Worm (Caenorhabditis elegans) whole organism, young adult: ENCODE results near the gene dvc-1.

Experiments
- B0336.3 ChIP-seq: fragments of 200-800 bp; sonication (Bioruptor generic); IDR thresholded peaks from 2 replicates; pipeline ENCODE4 v1.3.6; 2022; ENCODE audit warnings: missing genetic modification characterization, missing compliant biosample characterization
- C06A6.2 ChIP-seq: fragments of 200-800 bp; sonication (Bioruptor generic); conservative IDR thresholded peaks from 2 replicates; pipeline ENCODE4 v1.3.6; 2022; ENCODE audit warnings: missing genetic modification characterization, missing compliant biosample characterization
- F33H1.4 ChIP-seq: fragments of 200-800 bp; sonication (Bioruptor generic); IDR thresholded peaks from 2 replicates; pipeline ENCODE4 v1.3.6; 2022; ENCODE audit warnings: missing genetic modification reagents, missing genetic modification characterization, missing compliant biosample characterization
- F39B2.1 ChIP-seq: fragments of 200-800 bp; sonication (Bioruptor generic); IDR thresholded peaks from 2 replicates; pipeline ENCODE4 v1.3.6; 2022; ENCODE audit warnings: missing genetic modification reagents, missing genetic modification characterization, missing compliant biosample characterization
- F49E8.2 ChIP-seq: sonication (generic microtip); optimal IDR thresholded peaks from 3 replicates; lab custom pipeline; 2017; ENCODE audit warnings: missing genetic modification characterization, mild to moderate bottlenecking, missing compliant biosample characterization, antibody characterized with exemption, moderate library complexity; ENCODE audit not compliant: insufficient read depth
- F52B5.7 ChIP-seq: sonication (generic microtip); optimal IDR thresholded peaks from 2 replicates; lab custom pipeline; 2016; ENCODE audit warnings: mild to moderate bottlenecking, missing genetic modification characterization, missing compliant biosample characterization
- F57C9.4 ChIP-seq: sonication (generic microtip); optimal IDR thresholded peaks from 2 replicates; lab custom pipeline; 2017; ENCODE audit warnings: mild to moderate bottlenecking, missing genetic modification characterization, missing compliant biosample characterization
- Y53F4B.3 ChIP-seq: fragments of 200-800 bp; sonication (Bioruptor generic); IDR thresholded peaks from 2 replicates; pipeline ENCODE4 v1.3.6; 2022; ENCODE audit warnings: missing genetic modification reagents, missing genetic modification characterization, missing compliant biosample characterization
- Y67H2A.10 ChIP-seq: fragments of 200-800 bp; sonication (Bioruptor generic); conservative IDR thresholded peaks from 2 replicates; pipeline ENCODE4 v1.3.6; 2022; ENCODE audit warnings: missing genetic modification reagents, missing genetic modification characterization, missing compliant biosample characterization
- Y79H2A.3 ChIP-seq: fragments of 200-800 bp; sonication (Bioruptor generic); conservative IDR thresholded peaks from 2 replicates; pipeline ENCODE4 v1.3.6; 2022; ENCODE audit warnings: missing genetic modification reagents, missing genetic modification characterization, missing compliant biosample characterization
- akir-1 ChIP-seq: fragments of 200-800 bp; sonication (Bioruptor generic); optimal IDR thresholded peaks from 2 replicates; lab custom pipeline; 2018; ENCODE audit warnings: mild to moderate bottlenecking, missing genetic modification characterization, moderate library complexity, missing compliant biosample characterization
- ama-1 ChIP-seq, 3 experiments: fragments of 150-350 bp in 1 of 3; sonication (generic microtip) in 2 of 3; optimal IDR thresholded peaks; 2 replicates each; lab custom pipeline; 2014 to 2018; ENCODE audit warnings: missing biosample characterization in 2 of 3, missing genetic modification characterization in 2 of 3, missing genetic modification reagents in 2 of 3
- athp-1 ChIP-seq: sonication (generic microtip); optimal IDR thresholded peaks from 2 replicates; lab custom pipeline; 2017; ENCODE audit warnings: mild to moderate bottlenecking, missing genetic modification characterization, missing compliant biosample characterization
- attf-3 ChIP-seq: fragments of 200-800 bp; sonication (Bioruptor generic); conservative IDR thresholded peaks from 2 replicates; pipeline ENCODE4 v1.3.6; 2022; ENCODE audit warnings: missing genetic modification reagents, missing genetic modification characterization, missing compliant biosample characterization
- attf-6 ChIP-seq: fragments of 200-800 bp; sonication (Bioruptor generic); IDR thresholded peaks from 2 replicates; pipeline ENCODE4 v1.3.6; 2022; ENCODE audit warnings: missing genetic modification reagents, missing genetic modification characterization, missing compliant biosample characterization
- cebp-1 ChIP-seq, 2 experiments: fragments of 200-800 bp in 1 of 2; sonication (Bioruptor generic) in 1 of 2; sonication (generic microtip) in 1 of 2; IDR thresholded peaks in 1 of 2; optimal IDR thresholded peaks in 1 of 2; 2 replicates each; pipeline versions ENCODE4 v1.3.6 to Lab custom; 2017 to 2022; ENCODE audit warnings: missing compliant biosample characterization in 2 of 2, missing genetic modification characterization in 2 of 2, mild to moderate bottlenecking in 1 of 2, missing genetic modification reagents in 1 of 2, moderate library complexity in 1 of 2
- ceh-100 ChIP-seq: fragments of 200-800 bp; sonication (Bioruptor generic); IDR thresholded peaks from 2 replicates; pipeline ENCODE4 v1.3.6; 2022; ENCODE audit warnings: missing genetic modification reagents, missing genetic modification characterization, missing compliant biosample characterization
- ceh-58 ChIP-seq: fragments of 200-800 bp; sonication (Bioruptor generic); IDR thresholded peaks from 2 replicates; pipeline ENCODE4 v1.3.6; 2022; ENCODE audit warnings: missing genetic modification characterization, missing compliant biosample characterization
- ceh-79 ChIP-seq: sonication (generic microtip); optimal IDR thresholded peaks from 2 replicates; lab custom pipeline; 2017; ENCODE audit warnings: mild to moderate bottlenecking, missing genetic modification characterization, missing compliant biosample characterization
- die-1 ChIP-seq: sonication (generic microtip); optimal IDR thresholded peaks from 2 replicates; lab custom pipeline; 2016; ENCODE audit warnings: missing genotype, mild to moderate bottlenecking, missing genetic modification characterization, missing compliant biosample characterization
- dox-1 ChIP-seq: fragments of 200-800 bp; sonication (Bioruptor generic); IDR thresholded peaks from 2 replicates; pipeline ENCODE4 v1.3.6; 2022; ENCODE audit warnings: missing genetic modification reagents, missing genetic modification characterization, missing compliant biosample characterization
- efl-1 ChIP-seq: fragments of 150-350 bp; optimal IDR thresholded peaks from 2 replicates; lab custom pipeline; 2014; ENCODE audit warnings: missing biosample characterization, missing genetic modification reagents, missing genetic modification characterization
- gei-17 ChIP-seq: fragments of 200-800 bp; sonication (Bioruptor generic); optimal IDR thresholded peaks from 2 replicates; lab custom pipeline; 2018; ENCODE audit warnings: mild to moderate bottlenecking, missing genetic modification characterization, missing compliant biosample characterization
- him-1 ChIP-seq: sonication (generic microtip); optimal IDR thresholded peaks from 2 replicates; lab custom pipeline; 2016; ENCODE audit warnings: missing genotype, missing genetic modification reagents, missing genetic modification characterization, missing compliant biosample characterization
- hmg-1.2 ChIP-seq: fragments of 200-800 bp; sonication (Bioruptor generic); IDR thresholded peaks from 2 replicates; pipeline ENCODE4 v1.3.6; 2022; ENCODE audit warnings: missing genetic modification reagents, missing genetic modification characterization, missing compliant biosample characterization
- let-607 ChIP-seq, 2 experiments: fragments of 200-800 bp in 1 of 2; sonication (Bioruptor generic) in 1 of 2; sonication (generic microtip) in 1 of 2; optimal IDR thresholded peaks; 2 replicates each; lab custom pipeline; 2016 to 2018; ENCODE audit warnings: mild to moderate bottlenecking in 2 of 2, missing compliant biosample characterization in 2 of 2, missing genetic modification characterization in 2 of 2, moderate library complexity in 2 of 2, missing genotype in 1 of 2
- lin-26 ChIP-seq: fragments of 200-800 bp; sonication (Bioruptor generic); IDR thresholded peaks from 2 replicates; pipeline ENCODE4 v1.3.6; 2022; ENCODE audit warnings: missing genetic modification reagents, missing genetic modification characterization, missing compliant biosample characterization
- lin-54 ChIP-seq: fragments of 200-800 bp; sonication (Bioruptor generic); optimal IDR thresholded peaks from 2 replicates; lab custom pipeline; 2018; ENCODE audit warnings: mild to moderate bottlenecking, missing genetic modification characterization, missing compliant biosample characterization
- lsy-27 ChIP-seq: sonication (generic microtip); optimal IDR thresholded peaks from 2 replicates; lab custom pipeline; 2017; ENCODE audit warnings: missing genetic modification characterization, mild to moderate bottlenecking, missing compliant biosample characterization, antibody characterized with exemption, missing genotype, borderline replicate concordance; ENCODE audit not compliant: insufficient read depth
- madf-3 ChIP-seq: fragments of 200-800 bp; sonication (Bioruptor generic); IDR thresholded peaks from 2 replicates; pipeline ENCODE4 v1.3.6; 2022; ENCODE audit warnings: missing genetic modification reagents, missing genetic modification characterization, missing compliant biosample characterization
- mes-4 ChIP-seq: sonication (generic microtip); optimal IDR thresholded peaks from 2 replicates; lab custom pipeline; 2016; ENCODE audit warnings: missing genotype, missing genetic modification characterization, missing compliant biosample characterization
- nfya-1 ChIP-seq: sonication (generic microtip); optimal IDR thresholded peaks from 2 replicates; lab custom pipeline; 2017; ENCODE audit warnings: antibody characterized with exemption, missing compliant biosample characterization, missing genetic modification characterization, borderline replicate concordance; ENCODE audit not compliant: insufficient read depth
- nfya-2 ChIP-seq: fragments of 200-800 bp; sonication (Bioruptor generic); IDR thresholded peaks from 2 replicates; pipeline ENCODE4 v1.3.6; 2022; ENCODE audit warnings: missing genetic modification reagents, missing genetic modification characterization, missing compliant biosample characterization
- nfyb-1 ChIP-seq: fragments of 200-800 bp; sonication (Bioruptor generic); IDR thresholded peaks from 2 replicates; pipeline ENCODE4 v1.3.6; 2022; ENCODE audit warnings: missing genetic modification reagents, missing genetic modification characterization, missing compliant biosample characterization
- nhr-27 ChIP-seq: fragments of 200-800 bp; sonication (Bioruptor generic); optimal IDR thresholded peaks from 2 replicates; lab custom pipeline; 2018; ENCODE audit warnings: mild to moderate bottlenecking, missing genetic modification characterization, moderate library complexity, missing compliant biosample characterization
- nhr-80 ChIP-seq: sonication (generic microtip); optimal IDR thresholded peaks from 2 replicates; lab custom pipeline; 2016; ENCODE audit warnings: missing genetic modification characterization, missing compliant biosample characterization
- pha-4 ChIP-seq: fragments of 150-350 bp; sonication (generic microtip); optimal IDR thresholded peaks from 2 replicates; lab custom pipeline; 2014; ENCODE audit warnings: missing biosample characterization, missing genetic modification reagents, missing genetic modification characterization
- rcor-1 ChIP-seq: fragments of 200-800 bp; sonication (Bioruptor generic); IDR thresholded peaks from 2 replicates; pipeline ENCODE4 v1.3.6; 2022; ENCODE audit warnings: missing genetic modification reagents, missing genetic modification characterization, missing compliant biosample characterization
- repo-1 ChIP-seq: sonication (generic microtip); optimal IDR thresholded peaks from 2 replicates; lab custom pipeline; 2017; ENCODE audit warnings: mild to moderate bottlenecking, missing genetic modification characterization, missing compliant biosample characterization
- sea-2 ChIP-seq: fragments of 200-800 bp; sonication (Bioruptor generic); IDR thresholded peaks from 2 replicates; pipeline ENCODE4 v1.3.6; 2022; ENCODE audit warnings: missing genetic modification characterization, missing compliant biosample characterization
- snpc-3.4 ChIP-seq: sonication (generic microtip); optimal IDR thresholded peaks from 2 replicates; lab custom pipeline; 2017; ENCODE audit warnings: missing genetic modification characterization, mild to moderate bottlenecking, missing compliant biosample characterization, antibody characterized with exemption, moderate library complexity, missing genotype, missing genetic modification reagents
- tbp1 ChIP-seq: fragments of 200-800 bp; sonication (Bioruptor generic); optimal IDR thresholded peaks from 2 replicates; lab custom pipeline; 2018; ENCODE audit warnings: mild to moderate bottlenecking, missing genetic modification characterization, missing compliant biosample characterization
- unc-62 ChIP-seq: fragments of 150-350 bp; optimal IDR thresholded peaks from 2 replicates; lab custom pipeline; 2014; ENCODE audit warnings: missing biosample characterization, missing genetic modification reagents, missing genetic modification characterization

dvc-1 gene

DNA sequence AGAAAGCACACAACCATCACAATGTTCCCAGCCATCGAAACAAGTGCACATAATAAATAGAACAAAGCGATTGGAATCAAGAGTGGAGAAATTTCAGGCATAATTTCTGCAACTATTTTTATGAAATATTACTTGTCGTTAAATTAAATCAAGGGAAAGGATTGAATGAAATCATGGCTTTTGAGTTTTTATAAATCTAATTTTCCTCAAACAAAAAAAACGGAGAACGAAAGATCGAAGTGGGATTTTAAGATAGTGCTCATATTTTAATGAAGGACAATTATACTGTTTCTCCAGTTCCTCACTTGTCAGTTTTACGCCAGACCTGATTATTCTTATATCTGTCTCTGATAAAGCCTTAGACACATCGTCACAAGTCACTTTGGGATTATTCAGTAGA is 13.3 kb upstream of the dvc-1 start, which contains the start of gene srsx-33:
srsx-33 (minus strand) TSS at position 101 of the 400 bp plus-strand sequence.
- no peak for TF ChIP-seq mes-4 (tag; lab: Kevin White, UChicago)
- TF ChIP-seq nfya-2 (GFP tag; lab: Robert Waterston, UW), result no peak
- TF ChIP-seq F33H1.4, result no peak
- no peak for TF ChIP-seq Y53F4B.3
- TF ChIP-seq snpc-3.4 (tag; lab: Kevin White, UChicago), result no peak
- no peak for TF ChIP-seq nhr-80
- no peak for TF ChIP-seq nfyb-1 (GFP tag; lab: Robert Waterston, UW)
- no peak for TF ChIP-seq sea-2 (GFP tag; lab: Robert Waterston, UW)
- TF ChIP-seq F57C9.4, result no peak
- no peak for TF ChIP-seq ceh-79
- no peak for TF ChIP-seq die-1
- no peak for TF ChIP-seq cebp-1 (GFP tag; IDR thresholded peaks at IDR 0.05; lab: Robert Waterston, UW)
- TF ChIP-seq cebp-1 (tag; optimal IDR thresholded peaks at IDR 0.05; lab: Kevin White, UChicago), result no peak
- no peak for TF ChIP-seq madf-3 (GFP tag; lab: Robert Waterston, UW)
- TF ChIP-seq F52B5.7 (tag; lab: Kevin White, UChicago), result no peak
- TF ChIP-seq F49E8.2 (tag; lab: Kevin White, UChicago), result no peak
- TF ChIP-seq lin-54 (GFP tag; lab: Kevin White, UChicago), result no peak
- TF ChIP-seq tbp1 (GFP tag; lab: Kevin White, UChicago), result no peak
- TF ChIP-seq unc-62 (GFP tag; lab: Kevin White, UChicago), result no peak

DNA sequence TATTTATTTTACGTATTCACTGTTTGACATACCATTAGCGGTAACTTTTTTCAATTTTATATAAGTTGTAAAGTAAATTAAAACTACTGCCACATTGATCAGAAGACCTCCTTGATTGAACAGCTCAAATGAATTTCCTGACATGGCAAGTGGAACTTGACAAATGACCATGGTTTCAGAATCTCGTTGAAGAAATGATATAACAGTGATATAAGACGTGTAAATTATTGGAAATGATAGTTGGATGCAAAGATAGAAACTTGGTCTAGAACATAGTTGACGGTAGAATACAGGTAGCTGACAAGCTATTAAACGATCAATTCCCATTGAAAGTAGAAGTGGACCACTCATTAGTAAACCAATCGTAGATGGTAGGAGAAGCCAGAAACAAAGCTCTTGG is 12.7 kb upstream of the dvc-1 start:
- TF ChIP-seq B0336.3 (GFP tag; lab: Robert Waterston, UW) (no peak), attf-6 (GFP tag; lab: Robert Waterston, UW) (no peak), akir-1 (GFP tag; lab: Kevin White, UChicago) (no peak), Y53F4B.3 (no peak), athp-1 (tag; lab: Kevin White, UChicago) (no peak), efl-1 (GFP tag; lab: Kevin White, UChicago) (no peak), nhr-80 (no peak), ama-1 (optimal IDR thresholded peaks at IDR 0.05; lab: Kevin White, UChicago) (no peak), ama-1 (GFP tag; optimal IDR thresholded peaks at IDR 0.05; lab: Kevin White, UChicago) (no peak), attf-3 (no peak)

DNA sequence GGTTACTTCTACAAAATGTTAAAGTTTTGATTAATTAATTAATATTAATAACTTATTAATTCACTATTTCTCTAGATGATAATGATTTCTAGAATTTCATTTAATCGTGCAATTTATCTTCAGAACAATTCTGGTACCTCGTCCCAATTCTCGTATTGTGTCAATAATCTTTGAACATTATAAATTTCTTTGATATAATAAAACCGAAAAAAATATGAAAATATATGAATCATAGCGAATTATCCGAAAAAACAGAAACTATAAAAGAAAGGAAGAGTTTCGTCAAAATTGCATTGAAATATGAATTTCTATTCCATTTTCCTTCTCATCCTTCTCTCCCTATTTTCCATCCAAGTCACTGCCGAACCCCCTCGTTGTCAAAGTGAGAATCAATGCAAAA is 11.6 kb upstream of the dvc-1 start, which contains the start of gene T19B10.12:
T19B10.12 (plus strand) TSS at position 301 of the 400 bp plus-strand sequence.
- TF ChIP-seq ceh-100 (GFP tag; lab: Robert Waterston, UW), result no peak
- TF ChIP-seq him-1 (tag; lab: Kevin White, UChicago), result no peak
- no peak for TF ChIP-seq lin-26
- no peak for TF ChIP-seq snpc-3.4 (tag; lab: Kevin White, UChicago)

DNA sequence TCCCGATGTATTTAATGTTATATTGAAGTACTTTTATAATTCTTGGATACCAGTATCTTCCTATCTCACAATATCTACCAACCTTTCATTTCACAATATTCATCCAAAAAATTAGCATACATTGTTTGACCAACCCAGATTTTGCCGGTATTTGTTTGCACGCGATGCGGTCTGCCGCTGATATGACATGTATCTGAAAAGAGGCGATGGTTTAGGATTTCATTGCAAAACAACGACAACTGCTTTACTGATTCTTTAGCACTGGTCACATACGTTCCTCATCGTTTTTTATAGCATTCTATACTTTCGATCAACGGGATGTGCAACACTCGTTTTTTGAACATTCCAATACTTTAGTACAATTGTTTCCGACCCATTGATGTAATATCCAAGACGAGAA is 8.7 kb upstream of the dvc-1 start, which contains the start of gene mam-4:
mam-4 (plus strand) TSS at position 301 of the 400 bp plus-strand sequence.
- TF ChIP-seq F39B2.1 (no peak), dox-1 (GFP tag; lab: Robert Waterston, UW) (no peak), gei-17 (no peak), Y67H2A.10 (no peak)
- TF ChIP-seq, all 124 proteins: peak for 0

DNA sequence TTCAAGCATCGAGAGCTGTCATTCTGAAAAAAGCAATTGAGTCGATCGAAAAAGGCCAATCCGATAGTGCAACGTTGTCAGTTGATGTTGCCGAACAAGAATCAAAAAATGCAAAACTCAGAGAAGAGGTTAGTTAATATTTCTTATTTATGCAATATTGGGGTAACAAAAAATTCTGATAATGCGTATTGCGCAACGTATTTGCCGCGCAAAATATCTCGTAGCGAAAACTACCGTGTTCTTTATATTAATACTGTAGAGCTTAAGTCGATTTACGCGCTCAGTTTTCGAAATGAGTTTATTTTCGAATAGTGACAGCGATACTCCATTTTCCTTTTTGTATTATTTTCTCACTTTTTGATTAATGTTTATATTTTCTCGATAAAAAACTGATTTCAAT is 5.9 kb upstream of the dvc-1 start:
- TF ChIP-seq let-607 (tag; optimal IDR thresholded peaks at IDR 0.05; lab: Kevin White, UChicago) (no peak), Y79H2A.3 (no peak), attf-6 (GFP tag; lab: Robert Waterston, UW) (no peak), rcor-1 (GFP tag; lab: Robert Waterston, UW) (no peak), repo-1 (tag; lab: Kevin White, UChicago) (no peak), akir-1 (GFP tag; lab: Kevin White, UChicago) (no peak), ceh-58 (GFP tag; lab: Robert Waterston, UW) (no peak), lsy-27 (tag; lab: Kevin White, UChicago) (no peak), nfya-1 (tag; lab: Kevin White, UChicago) (no peak), pha-4 (no peak), hmg-1.2 (no peak), C06A6.2 (GFP tag; lab: Robert Waterston, UW) (no peak), nhr-27 (no peak)
